Fruit fly (Drosophila melanogaster) whole organism: ENCODE results near the gene swm.

ENCODE experiments used
- CG8478 ChIP-seq: fragments of >200 bp; optimal IDR thresholded peaks from 2 replicates; lab custom pipeline; 2018; ENCODE audit warnings: inconsistent platforms
- Dll ChIP-seq: fragments of >200 bp; optimal IDR thresholded peaks from 2 replicates; lab custom pipeline; 2017
- EcR ChIP-seq, 2 experiments: fragments of >200 bp; optimal IDR thresholded peaks; 2 replicates each; lab custom pipeline; 2017; ENCODE audit warnings: missing biosample characterization in 2 of 2, missing genetic modification characterization in 2 of 2, missing genetic modification reagents in 2 of 2
- pan ChIP-seq: fragments of >200 bp; optimal IDR thresholded peaks from 2 replicates; lab custom pipeline; 2017
- psq ChIP-seq: fragments of >200 bp; optimal IDR thresholded peaks from 2 replicates; lab custom pipeline; 2017
- usp ChIP-seq: fragments of >200 bp; optimal IDR thresholded peaks from 2 replicates; lab custom pipeline; 2017; ENCODE audit warnings: missing biosample characterization, missing genetic modification characterization, mixed read lengths

swm gene

dm6 chr2L:19508361-19508918, 15.4 kb downstream of the swm start, which contains the start of gene cyst:
Gene cyst, minus strand, starts transcription at chr2L:19508764.
- TF ChIP-seq usp (GFP tag; lab: Kevin White, UChicago) (no peak), EcR (GFP tag; optimal IDR thresholded peaks at IDR 0.05; lab: Kevin White, UChicago) (no peak)

- TF ChIP-seq usp (GFP tag; lab: Kevin White, UChicago) (no peak), pan (lab: Kevin White, UChicago) (no peak), CG8478 (lab: Kevin White, UChicago) (no peak), Dll (no peak), EcR (GFP tag; optimal IDR thresholded peaks at IDR 0.05; lab: Kevin White, UChicago) (no peak), psq (lab: Kevin White, UChicago) (no peak)
Observed at dm6 chr2L:19512184-19512583, 19.1 kb downstream of the swm start.

dm6 chr2L:19516062-19516461, 23.0 kb downstream of the swm start:
- TF ChIP-seq Dll (no peak), CG8478 (lab: Kevin White, UChicago) (no peak), usp (GFP tag; lab: Kevin White, UChicago) (no peak), EcR (GFP tag; optimal IDR thresholded peaks at IDR 0.05; lab: Kevin White, UChicago) (no peak), pan (lab: Kevin White, UChicago) (no peak), psq (lab: Kevin White, UChicago) (no peak)

dm6 chr2L:19517154-19517814, 24.2 kb downstream of the swm start, which contains the start of gene Hasp:
Gene Hasp, minus strand, starts transcription at chr2L:19517204.
- no peak for TF ChIP-seq usp (GFP tag; lab: Kevin White, UChicago)
- TF ChIP-seq pan (lab: Kevin White, UChicago) = no peak
- no peak for TF ChIP-seq CG8478 (lab: Kevin White, UChicago)
- no peak for TF ChIP-seq EcR (GFP tag; optimal IDR thresholded peaks at IDR 0.05; lab: Kevin White, UChicago)
- TF ChIP-seq Dll = no peak
- TF ChIP-seq psq (lab: Kevin White, UChicago) = no peak

- TF ChIP-seq Dll = no peak
- no peak for TF ChIP-seq usp (GFP tag; lab: Kevin White, UChicago)
- no peak for TF ChIP-seq pan (lab: Kevin White, UChicago)
- TF ChIP-seq psq (lab: Kevin White, UChicago) = no peak
- TF ChIP-seq CG8478 (lab: Kevin White, UChicago) = no peak
- TF ChIP-seq EcR (GFP tag; optimal IDR thresholded peaks at IDR 0.05; lab: Kevin White, UChicago) = no peak
Observed at dm6 chr2L:19518636-19519086, 25.6 kb downstream of the swm start, which contains the start of gene CG10132. Gene CG10132, plus strand, starts transcription at chr2L:19518824.

- TF ChIP-seq EcR (GFP tag; optimal IDR thresholded peaks at IDR 0.05; lab: Kevin White, UChicago) (no peak), Dll (peak; percentile 31)
Observed at dm6 chr2L:19519611-19520010, 26.6 kb downstream of the swm start.

- no peak for TF ChIP-seq EcR (GFP tag; optimal IDR thresholded peaks at IDR 0.05; lab: Kevin White, UChicago)
- TF ChIP-seq usp (GFP tag; lab: Kevin White, UChicago) = no peak
- no peak for TF ChIP-seq Dll
- TF ChIP-seq pan (lab: Kevin White, UChicago) = no peak
- TF ChIP-seq CG8478 (lab: Kevin White, UChicago) = no peak
Observed at dm6 chr2L:19526316-19526715, 33.3 kb downstream of the swm start, which contains the start of the genes Dpm1 and CG10137. Gene Dpm1, minus strand, starts transcription at chr2L:19526368. Gene CG10137, plus strand, starts transcription at chr2L:19526686.

- TF ChIP-seq EcR (GFP tag; optimal IDR thresholded peaks at IDR 0.05; lab: Kevin White, UChicago) = no peak
- TF ChIP-seq Dll = no peak
- TF ChIP-seq usp (GFP tag; lab: Kevin White, UChicago) = no peak
- no peak for TF ChIP-seq pan (lab: Kevin White, UChicago)
- TF ChIP-seq CG8478 (lab: Kevin White, UChicago) = no peak
- no peak for TF ChIP-seq psq (lab: Kevin White, UChicago)
Observed at dm6 chr2L:19526844-19527243, 33.8 kb downstream of the swm start.

dm6 chr2L:19528308-19528707, 35.3 kb downstream of the swm start:
- no peak for TF ChIP-seq usp (GFP tag; lab: Kevin White, UChicago)
- no peak for TF ChIP-seq psq (lab: Kevin White, UChicago)
- TF ChIP-seq EcR (GFP tag; optimal IDR thresholded peaks at IDR 0.05; lab: Kevin White, UChicago) = no peak

dm6 chr2L:19530092-19530491, 37.0 kb downstream of the swm start, which contains the start of gene CG10165:
Gene CG10165, minus strand, starts transcription at chr2L:19530305.
- TF ChIP-seq psq (lab: Kevin White, UChicago) (no peak), Dll (no peak), usp (GFP tag; lab: Kevin White, UChicago) (no peak), EcR (GFP tag; optimal IDR thresholded peaks at IDR 0.05; lab: Kevin White, UChicago) (no peak), pan (lab: Kevin White, UChicago) (no peak)

dm6 chr2L:19533247-19533646, 40.2 kb downstream of the swm start, which contains the start of gene CG33116:
Gene CG33116, plus strand, starts transcription at chr2L:19533479.
- TF ChIP-seq pan (lab: Kevin White, UChicago) (no peak), Dll (no peak), CG8478 (lab: Kevin White, UChicago) (no peak), EcR (GFP tag; optimal IDR thresholded peaks at IDR 0.05; lab: Kevin White, UChicago) (no peak), usp (GFP tag; lab: Kevin White, UChicago) (no peak), psq (lab: Kevin White, UChicago) (no peak)

dm6 chr2L:19535234-19535633, 42.2 kb downstream of the swm start, which contains the start of gene CG31697:
Gene CG31697, plus strand, starts transcription at chr2L:19535448.
- no peak for TF ChIP-seq usp (GFP tag; lab: Kevin White, UChicago)
- TF ChIP-seq CG8478 (lab: Kevin White, UChicago) = no peak
- TF ChIP-seq EcR (GFP tag; optimal IDR thresholded peaks at IDR 0.05; lab: Kevin White, UChicago) = no peak
- TF ChIP-seq pan (lab: Kevin White, UChicago) = no peak
- no peak for TF ChIP-seq psq (lab: Kevin White, UChicago)
- TF ChIP-seq Dll = no peak
